Fruit fly (Drosophila melanogaster) whole organism, wandering third instar larva: ENCODE measurements around the gene Mpi.

Experiments
- Abd-B ChIP-seq: fragments of >200 bp; optimal IDR thresholded peaks from 2 replicates; lab custom pipeline; 2017; ENCODE audit warnings: missing biosample characterization, missing genetic modification characterization
- CG32264 ChIP-seq: fragments of 200-800 bp; sonication (Bioruptor generic); optimal IDR thresholded peaks from 2 replicates; lab custom pipeline; 2016; ENCODE audit warnings: missing biosample characterization, missing genetic modification characterization
- CG9705 ChIP-seq: fragments of 200-800 bp; sonication (Bioruptor generic); optimal IDR thresholded peaks from 2 replicates; lab custom pipeline; 2018; ENCODE audit warnings: missing biosample characterization, mild to moderate bottlenecking, missing genetic modification characterization
- CrebA ChIP-seq: fragments of 200-800 bp; sonication (Bioruptor generic); optimal IDR thresholded peaks from 2 replicates; lab custom pipeline; 2016; ENCODE audit warnings: missing biosample characterization, mild to moderate bottlenecking, missing genetic modification characterization, borderline replicate concordance
- Dfd ChIP-seq: fragments of >200 bp; optimal IDR thresholded peaks from 2 replicates; lab custom pipeline; 2017; ENCODE audit warnings: missing biosample characterization, missing genetic modification characterization
- Dif ChIP-seq: fragments of 200-275, 200-300 bp; sonication (Bioruptor generic); optimal IDR thresholded peaks from 2 replicates; lab custom pipeline; 2018; ENCODE audit warnings: missing biosample characterization, missing genetic modification characterization; ENCODE audit not compliant: partially characterized antibody
- GATAd ChIP-seq: sonication (Bioruptor generic); optimal IDR thresholded peaks from 2 replicates; lab custom pipeline; 2016; ENCODE audit warnings: missing biosample characterization, missing genetic modification characterization
- HLH106 ChIP-seq: fragments of 200-800 bp; optimal IDR thresholded peaks from 3 replicates; lab custom pipeline; 2019; ENCODE audit warnings: missing biosample characterization, mild to moderate bottlenecking, missing genetic modification characterization, moderate library complexity
- Hnf4 ChIP-seq: fragments of 200-800 bp; sonication (Bioruptor generic); optimal IDR thresholded peaks from 2 replicates; lab custom pipeline; 2016; ENCODE audit warnings: missing biosample characterization, mild to moderate bottlenecking, missing genetic modification characterization
- Hr78 ChIP-seq: fragments of >200 bp; optimal IDR thresholded peaks from 2 replicates; lab custom pipeline; 2017; ENCODE audit warnings: missing biosample characterization, missing genetic modification characterization
- Hr83 ChIP-seq: fragments of 200-300 bp; sonication (Bioruptor generic); optimal IDR thresholded peaks from 2 replicates; lab custom pipeline; 2016; ENCODE audit warnings: missing biosample characterization, mild to moderate bottlenecking, missing genetic modification characterization, moderate library complexity; ENCODE audit not compliant: poor library complexity, severe bottlenecking
- Jra ChIP-seq: sonication (Bioruptor generic); optimal IDR thresholded peaks from 2 replicates; lab custom pipeline; 2016; ENCODE audit warnings: missing biosample characterization, missing genetic modification characterization
- Mio ChIP-seq: sonication (Bioruptor generic); optimal IDR thresholded peaks from 2 replicates; lab custom pipeline; 2016; ENCODE audit warnings: missing biosample characterization, missing genetic modification characterization
- Myc ChIP-seq: fragments of >200 bp; optimal IDR thresholded peaks from 2 replicates; lab custom pipeline; 2017
- N ChIP-seq: fragments of >200 bp; optimal IDR thresholded peaks from 2 replicates; lab custom pipeline; 2018; ENCODE audit warnings: missing biosample characterization, missing external identifiers, missing genetic modification characterization
- OdsH ChIP-seq: fragments of 200-800 bp; sonication (Bioruptor generic); optimal IDR thresholded peaks from 2 replicates; lab custom pipeline; 2016; ENCODE audit warnings: missing biosample characterization, mild to moderate bottlenecking, missing genetic modification characterization
- Rel ChIP-seq, 2 experiments: fragments of 200-800 bp; sonication (Bioruptor generic) in 1 of 2; optimal IDR thresholded peaks; 2 replicates in 1 of 2; 3 replicates in 1 of 2; lab custom pipeline; 2016 to 2019; ENCODE audit warnings: mild to moderate bottlenecking in 2 of 2, missing biosample characterization in 2 of 2, missing genetic modification characterization in 2 of 2, moderate library complexity in 1 of 2
- Sp1 ChIP-seq: fragments of 200-800 bp; sonication (Bioruptor generic); optimal IDR thresholded peaks from 3 replicates; lab custom pipeline; 2019; ENCODE audit warnings: missing biosample characterization, mild to moderate bottlenecking, missing genetic modification characterization, moderate library complexity
- Vsx2 ChIP-seq: fragments of 200-300, 225-300 bp; sonication (Bioruptor generic); optimal IDR thresholded peaks from 2 replicates; lab custom pipeline; 2018; ENCODE audit warnings: missing biosample characterization, missing genetic modification characterization; ENCODE audit not compliant: partially characterized antibody
- br ChIP-seq: fragments of 200-800 bp; sonication (Bioruptor generic); optimal IDR thresholded peaks from 2 replicates; lab custom pipeline; 2016; ENCODE audit warnings: missing biosample characterization, missing genetic modification characterization
- brk ChIP-seq: fragments of 200-800 bp; sonication (Bioruptor generic); optimal IDR thresholded peaks from 2 replicates; lab custom pipeline; 2016; ENCODE audit warnings: missing biosample characterization, mild to moderate bottlenecking, missing genetic modification characterization
- dl ChIP-seq, 2 experiments: fragments of 175-275, 200-275 bp in 1 of 2; fragments of 200-275 bp in 1 of 2; sonication (Bioruptor generic); optimal IDR thresholded peaks; lab custom pipeline; 2018; ENCODE audit warnings: mild to moderate bottlenecking in 2 of 2, missing biosample characterization in 2 of 2, missing genetic modification characterization in 2 of 2, moderate library complexity in 2 of 2; ENCODE audit not compliant: partially characterized antibody in 2 of 2, insufficient read depth in 1 of 2
- dmrt93B ChIP-seq: fragments of 200-800 bp; sonication (Bioruptor generic); optimal IDR thresholded peaks from 2 replicates; lab custom pipeline; 2018; ENCODE audit warnings: missing biosample characterization, mild to moderate bottlenecking, missing genetic modification characterization
- dsf ChIP-seq: sonication (Bioruptor generic); optimal IDR thresholded peaks from 2 replicates; lab custom pipeline; 2016; ENCODE audit warnings: missing biosample characterization, missing genetic modification characterization, borderline replicate concordance
- ey ChIP-seq: fragments of 200-800 bp; sonication (Bioruptor generic); optimal IDR thresholded peaks from 2 replicates; lab custom pipeline; 2016; ENCODE audit warnings: missing biosample characterization, missing genetic modification characterization
- foxo ChIP-seq, 2 experiments: fragments of 200-800 bp; sonication (Bioruptor generic); optimal IDR thresholded peaks; 2 replicates in 1 of 2; 3 replicates in 1 of 2; lab custom pipeline; 2016 to 2017; ENCODE audit warnings: missing biosample characterization in 2 of 2, missing genetic modification characterization in 2 of 2
- fru ChIP-seq: fragments of 200-800 bp; sonication (Bioruptor generic); optimal IDR thresholded peaks from 3 replicates; lab custom pipeline; 2016; ENCODE audit warnings: missing biosample characterization, mild to moderate bottlenecking, missing genetic modification characterization
- h ChIP-seq: fragments of 200-800 bp; sonication (Bioruptor generic); optimal IDR thresholded peaks from 3 replicates; lab custom pipeline; 2016; ENCODE audit warnings: missing biosample characterization, mild to moderate bottlenecking, missing genetic modification characterization
- jim ChIP-seq: fragments of 175-275, 200-325 bp; sonication (Bioruptor generic); optimal IDR thresholded peaks from 2 replicates; lab custom pipeline; 2016; ENCODE audit warnings: missing biosample characterization, mild to moderate bottlenecking, missing genetic modification characterization
- lola ChIP-seq: fragments of >200 bp; optimal IDR thresholded peaks from 2 replicates; lab custom pipeline; 2017; ENCODE audit warnings: missing biosample characterization, missing genetic modification characterization
- pan ChIP-seq: fragments of >200 bp; optimal IDR thresholded peaks from 2 replicates; lab custom pipeline; 2017
- psq ChIP-seq: fragments of 200-800 bp; sonication (Bioruptor generic); optimal IDR thresholded peaks from 3 replicates; lab custom pipeline; 2017; ENCODE audit warnings: missing biosample characterization, mild to moderate bottlenecking, missing genetic modification characterization, moderate library complexity
- rgr ChIP-seq: fragments of 200-800 bp; sonication (Bioruptor generic); optimal IDR thresholded peaks from 3 replicates; lab custom pipeline; 2016; ENCODE audit warnings: missing biosample characterization, mild to moderate bottlenecking, missing genetic modification characterization
- sage ChIP-seq: fragments of 200-800 bp; sonication (Bioruptor generic); optimal IDR thresholded peaks from 2 replicates; lab custom pipeline; 2016; ENCODE audit warnings: missing biosample characterization, mild to moderate bottlenecking, missing genetic modification characterization
- sv ChIP-seq: fragments of 200-800 bp; sonication (Bioruptor generic); optimal IDR thresholded peaks from 3 replicates; lab custom pipeline; 2016; ENCODE audit warnings: missing biosample characterization, missing genetic modification characterization
- tai ChIP-seq: sonication (Bioruptor generic); optimal IDR thresholded peaks from 2 replicates; lab custom pipeline; 2016; ENCODE audit warnings: missing biosample characterization, missing genetic modification characterization
- usp ChIP-seq: fragments of >200 bp; optimal IDR thresholded peaks from 2 replicates; lab custom pipeline; 2017; ENCODE audit warnings: missing biosample characterization, missing genetic modification characterization
- woc ChIP-seq: sonication (Bioruptor generic); optimal IDR thresholded peaks from 2 replicates; lab custom pipeline; 2016; ENCODE audit warnings: missing biosample characterization, mild to moderate bottlenecking, missing genetic modification characterization

The Mpi gene

DNA sequence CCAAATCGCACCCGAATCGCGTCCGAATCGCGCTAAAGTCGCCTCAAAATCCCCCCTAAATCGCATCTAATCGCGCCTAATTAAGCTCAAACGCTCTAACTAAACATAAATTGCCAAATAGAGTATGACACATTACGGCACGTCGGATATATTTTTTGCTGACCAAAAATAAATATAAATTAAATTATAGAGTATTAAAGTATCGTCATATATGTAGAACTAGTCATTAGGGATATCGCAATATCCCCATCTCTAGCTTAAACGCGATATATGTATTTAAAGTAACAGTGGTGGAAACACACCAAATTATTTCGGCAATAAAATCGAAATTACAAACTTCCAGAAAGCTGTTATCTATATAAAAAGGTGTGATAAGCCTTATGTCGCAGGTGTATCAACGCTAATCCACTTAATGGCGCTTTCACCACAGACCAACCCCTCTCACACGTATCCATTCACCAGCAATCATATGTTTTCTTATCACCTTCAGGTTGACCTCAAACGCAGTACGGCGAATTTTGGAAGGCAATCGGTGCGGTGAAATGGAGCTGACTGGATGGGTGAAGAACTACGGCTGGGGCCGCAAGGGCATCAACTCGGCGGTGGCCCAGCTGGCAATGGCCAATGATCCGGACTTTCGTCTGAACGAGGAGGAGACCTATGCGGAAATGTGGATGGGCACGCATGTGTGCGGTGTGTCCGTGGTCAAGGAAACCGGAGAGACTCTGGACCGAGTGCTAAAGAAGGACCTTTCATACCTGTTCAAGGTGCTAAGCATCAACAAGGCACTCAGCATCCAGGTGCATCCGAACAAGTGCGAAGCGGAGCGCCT, at the start of gene Mpi:
Mpi (plus strand) TSS at position 263 of the 832 bp plus-strand sequence.
- TF ChIP-seq Myc (peak; percentile 79), OdsH (GFP tag; lab: Kevin White, UChicago) (peak; percentile 20), rgr (no peak)

DNA sequence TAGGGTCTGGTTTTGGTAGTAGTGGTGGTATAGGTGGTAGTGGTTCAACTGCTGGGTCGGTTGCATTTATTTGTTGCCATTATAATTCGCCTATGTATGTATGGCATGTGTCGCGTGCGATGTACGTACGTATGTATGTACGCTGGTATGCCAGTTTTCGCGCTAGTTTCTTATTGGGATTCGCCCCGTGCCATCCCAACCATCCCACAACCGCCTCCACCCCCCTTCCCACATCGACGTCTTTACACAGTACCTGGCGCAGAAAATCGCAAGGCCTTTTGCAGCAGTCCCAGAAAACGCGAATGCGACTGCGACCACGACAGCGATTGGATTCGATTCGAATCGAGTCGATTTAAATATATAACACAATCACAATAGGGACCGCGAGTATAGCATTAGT, 49.2 kb upstream of the Mpi start:
- TF ChIP-seq foxo (GFP tag; optimal IDR thresholded peaks at IDR 0.05; lab: Kevin White, UChicago) (no peak), woc (no peak), dmrt93B (GFP tag; lab: Kevin White, UChicago) (no peak), Jra (no peak), Abd-B (GFP tag; lab: Kevin White, UChicago) (no peak), CG9705 (GFP tag; lab: Kevin White, UChicago) (no peak), Mio (GFP tag; lab: Kevin White, UChicago) (no peak), h (GFP tag; lab: Kevin White, UChicago) (no peak), Rel (GFP tag; optimal IDR thresholded peaks at IDR 0.05; lab: Kevin White, UChicago) (no peak), Rel (tag; optimal IDR thresholded peaks at IDR 0.05; lab: Kevin White, UChicago) (no peak), Myc (no peak)
- TF ChIP-seq, all 38 proteins: peak for 0

DNA sequence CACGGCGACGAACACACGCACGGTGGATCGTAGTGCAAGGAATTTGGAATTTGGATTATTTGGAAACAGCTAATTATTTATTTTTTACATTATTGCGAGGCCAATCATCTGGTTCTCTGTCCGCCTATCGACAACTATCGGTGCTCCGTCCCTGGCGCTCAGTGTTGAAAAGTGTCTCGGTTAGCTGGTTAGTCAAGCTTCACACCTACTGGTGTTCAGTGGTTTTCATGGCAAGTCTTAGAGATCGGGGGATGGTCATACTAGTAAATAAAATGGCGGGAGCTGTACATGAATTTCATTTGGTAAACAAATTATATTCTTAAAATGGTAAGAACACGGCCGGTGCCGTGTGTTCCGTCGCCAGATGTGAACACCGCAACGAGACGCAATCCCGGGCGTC, 48.5 kb upstream of the Mpi start, which contains the start of the genes trbd and dmt:
trbd (minus strand) TSS at position 152 of the 400 bp plus-strand sequence.
dmt (plus strand) TSS at position 257 of the 400 bp plus-strand sequence.
- TF ChIP-seq Dfd (GFP tag; lab: Kevin White, UChicago) (no peak), jim (no peak), tai (no peak), usp (GFP tag; lab: Kevin White, UChicago) (no peak), psq (GFP tag; lab: Kevin White, UChicago) (no peak), Mio (GFP tag; lab: Kevin White, UChicago) (no peak), Dif (GFP tag; lab: Kevin White, UChicago) (no peak), GATAd (no peak), lola (no peak), h (GFP tag; lab: Kevin White, UChicago) (no peak), CG9705 (GFP tag; lab: Kevin White, UChicago) (peak; percentile 33), Abd-B (GFP tag; lab: Kevin White, UChicago) (no peak), N (GFP tag; lab: Kevin White, UChicago) (no peak), ey (GFP tag; lab: Kevin White, UChicago) (no peak), Hnf4 (GFP tag; lab: Kevin White, UChicago) (no peak), Hr83 (GFP tag; lab: Kevin White, UChicago) (peak; percentile 71), fru (no peak), sage (no peak), CrebA (GFP tag; lab: Kevin White, UChicago) (no peak), pan (lab: Kevin White, UChicago) (no peak), woc (no peak), foxo (GFP tag; optimal IDR thresholded peaks at IDR 0.05; lab: Kevin White, UChicago) (no peak), OdsH (GFP tag; lab: Kevin White, UChicago) (peak; percentile 50), dl (GFP tag; optimal IDR thresholded peaks at IDR 0.05; lab: Kevin White, UChicago; ENCODE audit: insufficient read depth in 1 of 2, partially characterized antibody in 2 of 2) (no peak), br (GFP tag; lab: Kevin White, UChicago) (no peak), dmrt93B (GFP tag; lab: Kevin White, UChicago) (no peak), Hr78 (GFP tag; lab: Kevin White, UChicago) (no peak), Sp1 (no peak), Vsx2 (GFP tag; lab: Kevin White, UChicago) (peak; percentile 100), sv (GFP tag; lab: Kevin White, UChicago) (peak; percentile 37), Rel (GFP tag; optimal IDR thresholded peaks at IDR 0.05; lab: Kevin White, UChicago) (no peak), Rel (tag; optimal IDR thresholded peaks at IDR 0.05; lab: Kevin White, UChicago) (peak; percentile 93), CG32264 (no peak), brk (GFP tag; lab: Kevin White, UChicago) (no peak), HLH106 (tag; lab: Kevin White, UChicago) (no peak), Myc (no peak), dsf (GFP tag; lab: Kevin White, UChicago) (no peak), Jra (no peak)
